Worm (Caenorhabditis elegans) whole organism, young adult: ENCODE measurements around the gene ZK1098.3.
A peak's percentile ranks its signal among the peaks of the same experiment; 100 is the strongest.

Experiments used
- B0035.1 ChIP-seq: sonication (generic microtip); optimal IDR thresholded peaks from 2 replicates; lab custom pipeline; 2016; ENCODE audit warnings: missing genetic modification characterization, mild to moderate bottlenecking, missing compliant biosample characterization, missing genotype, missing genetic modification reagents
- C17E4.6 ChIP-seq: fragments of 200-800 bp; sonication (Bioruptor generic); IDR thresholded peaks from 2 replicates; pipeline ENCODE4 v1.3.6; 2022; ENCODE audit warnings: missing genetic modification reagents, missing genetic modification characterization, missing compliant biosample characterization
- F10E7.11 ChIP-seq: sonication (generic microtip); optimal IDR thresholded peaks from 2 replicates; lab custom pipeline; 2017; ENCODE audit warnings: mild to moderate bottlenecking, missing genetic modification characterization, moderate library complexity, missing compliant biosample characterization
- F49E8.2 ChIP-seq: sonication (generic microtip); optimal IDR thresholded peaks from 3 replicates; lab custom pipeline; 2017; ENCODE audit warnings: missing genetic modification characterization, mild to moderate bottlenecking, missing compliant biosample characterization, antibody characterized with exemption, moderate library complexity; ENCODE audit not compliant: insufficient read depth
- bed-2 ChIP-seq: fragments of 200-800 bp; sonication (Bioruptor generic); IDR thresholded peaks from 2 replicates; pipeline ENCODE4 v1.3.6; 2022; ENCODE audit warnings: missing genetic modification reagents, missing genetic modification characterization, missing compliant biosample characterization
- ceh-27 ChIP-seq: fragments of 200-800 bp; sonication (Bioruptor generic); optimal IDR thresholded peaks from 2 replicates; lab custom pipeline; 2018; ENCODE audit warnings: mild to moderate bottlenecking, missing genetic modification characterization, moderate library complexity, missing compliant biosample characterization
- ceh-58 ChIP-seq: fragments of 200-800 bp; sonication (Bioruptor generic); IDR thresholded peaks from 2 replicates; pipeline ENCODE4 v1.3.6; 2022; ENCODE audit warnings: missing genetic modification characterization, missing compliant biosample characterization
- dox-1 ChIP-seq: fragments of 200-800 bp; sonication (Bioruptor generic); IDR thresholded peaks from 2 replicates; pipeline ENCODE4 v1.3.6; 2022; ENCODE audit warnings: missing genetic modification reagents, missing genetic modification characterization, missing compliant biosample characterization
- dpl-1 ChIP-seq: fragments of 150-350 bp; optimal IDR thresholded peaks from 2 replicates; lab custom pipeline; 2014; ENCODE audit warnings: missing biosample characterization, missing genetic modification reagents, missing genetic modification characterization
- efl-1 ChIP-seq: fragments of 150-350 bp; optimal IDR thresholded peaks from 2 replicates; lab custom pipeline; 2014; ENCODE audit warnings: missing biosample characterization, missing genetic modification reagents, missing genetic modification characterization
- egrh-3 ChIP-seq: fragments of 200-800 bp; sonication (Bioruptor generic); IDR thresholded peaks from 2 replicates; pipeline ENCODE4 v1.3.6; 2022; ENCODE audit warnings: missing genetic modification reagents, missing genetic modification characterization, missing compliant biosample characterization
- gei-17 ChIP-seq: fragments of 200-800 bp; sonication (Bioruptor generic); optimal IDR thresholded peaks from 2 replicates; lab custom pipeline; 2018; ENCODE audit warnings: mild to moderate bottlenecking, missing genetic modification characterization, missing compliant biosample characterization
- him-1 ChIP-seq: sonication (generic microtip); optimal IDR thresholded peaks from 2 replicates; lab custom pipeline; 2016; ENCODE audit warnings: missing genotype, missing genetic modification reagents, missing genetic modification characterization, missing compliant biosample characterization
- hrde-1 ChIP-seq: sonication (generic microtip); optimal IDR thresholded peaks from 2 replicates; lab custom pipeline; 2016; ENCODE audit warnings: missing genetic modification characterization, mild to moderate bottlenecking, missing compliant biosample characterization, moderate library complexity, missing genotype, missing genetic modification reagents, borderline replicate concordance
- let-607 ChIP-seq, 2 experiments: fragments of 200-800 bp in 1 of 2; sonication (Bioruptor generic) in 1 of 2; sonication (generic microtip) in 1 of 2; optimal IDR thresholded peaks; 2 replicates each; lab custom pipeline; 2016 to 2018; ENCODE audit warnings: mild to moderate bottlenecking in 2 of 2, missing compliant biosample characterization in 2 of 2, missing genetic modification characterization in 2 of 2, moderate library complexity in 2 of 2, missing genotype in 1 of 2
- lin-26 ChIP-seq: fragments of 200-800 bp; sonication (Bioruptor generic); IDR thresholded peaks from 2 replicates; pipeline ENCODE4 v1.3.6; 2022; ENCODE audit warnings: missing genetic modification reagents, missing genetic modification characterization, missing compliant biosample characterization
- lin-35 ChIP-seq, 3 experiments: fragments of 150-350 bp in 2 of 3; sonication (generic microtip) in 1 of 3; optimal IDR thresholded peaks; 2 replicates each; lab custom pipeline; 2014 to 2018; ENCODE audit warnings: missing biosample characterization in 3 of 3, missing genetic modification characterization in 3 of 3, missing genetic modification reagents in 3 of 3
- lin-40 ChIP-seq: sonication (generic microtip); optimal IDR thresholded peaks from 2 replicates; lab custom pipeline; 2016; ENCODE audit warnings: missing genetic modification characterization, mild to moderate bottlenecking, missing compliant biosample characterization, missing genotype, missing genetic modification reagents
- lin-54 ChIP-seq: fragments of 200-800 bp; sonication (Bioruptor generic); optimal IDR thresholded peaks from 2 replicates; lab custom pipeline; 2018; ENCODE audit warnings: mild to moderate bottlenecking, missing genetic modification characterization, missing compliant biosample characterization
- lsl-1 ChIP-seq: fragments of 200-800 bp; sonication (Bioruptor generic); optimal IDR thresholded peaks from 2 replicates; lab custom pipeline; 2018; ENCODE audit warnings: mild to moderate bottlenecking, missing genetic modification characterization, moderate library complexity, missing compliant biosample characterization
- lsy-27 ChIP-seq: sonication (generic microtip); optimal IDR thresholded peaks from 2 replicates; lab custom pipeline; 2017; ENCODE audit warnings: missing genetic modification characterization, mild to moderate bottlenecking, missing compliant biosample characterization, antibody characterized with exemption, missing genotype, borderline replicate concordance; ENCODE audit not compliant: insufficient read depth
- madf-6 ChIP-seq: fragments of 200-800 bp; sonication (Bioruptor generic); IDR thresholded peaks from 2 replicates; pipeline ENCODE4 v1.3.6; 2022; ENCODE audit warnings: missing genetic modification reagents, missing genetic modification characterization, missing compliant biosample characterization
- madf-8 ChIP-seq: fragments of 200-800 bp; sonication (Bioruptor generic); conservative IDR thresholded peaks from 2 replicates; pipeline ENCODE4 v1.3.6; 2022; ENCODE audit warnings: missing genetic modification reagents, missing genetic modification characterization, missing compliant biosample characterization
- mcd-1 ChIP-seq: fragments of 200-800 bp; sonication (Bioruptor generic); IDR thresholded peaks from 2 replicates; pipeline ENCODE4 v1.3.6; 2022; ENCODE audit warnings: missing genetic modification reagents, missing genetic modification characterization, missing compliant biosample characterization
- mes-4 ChIP-seq: sonication (generic microtip); optimal IDR thresholded peaks from 2 replicates; lab custom pipeline; 2016; ENCODE audit warnings: missing genotype, missing genetic modification characterization, missing compliant biosample characterization
- nfya-1 ChIP-seq: sonication (generic microtip); optimal IDR thresholded peaks from 2 replicates; lab custom pipeline; 2017; ENCODE audit warnings: antibody characterized with exemption, missing compliant biosample characterization, missing genetic modification characterization, borderline replicate concordance; ENCODE audit not compliant: insufficient read depth
- nfya-2 ChIP-seq: fragments of 200-800 bp; sonication (Bioruptor generic); IDR thresholded peaks from 2 replicates; pipeline ENCODE4 v1.3.6; 2022; ENCODE audit warnings: missing genetic modification reagents, missing genetic modification characterization, missing compliant biosample characterization
- nhr-179 ChIP-seq: sonication (generic microtip); optimal IDR thresholded peaks from 2 replicates; lab custom pipeline; 2016; ENCODE audit warnings: mild to moderate bottlenecking, missing genetic modification characterization, missing compliant biosample characterization
- nhr-80 ChIP-seq: sonication (generic microtip); optimal IDR thresholded peaks from 2 replicates; lab custom pipeline; 2016; ENCODE audit warnings: missing genetic modification characterization, missing compliant biosample characterization
- pbrm-1 ChIP-seq: fragments of 200-800 bp; sonication (Bioruptor generic); IDR thresholded peaks from 2 replicates; pipeline ENCODE4 v1.3.6; 2022; ENCODE audit warnings: missing genetic modification reagents, missing genetic modification characterization, missing compliant biosample characterization
- snpc-3.4 ChIP-seq: sonication (generic microtip); optimal IDR thresholded peaks from 2 replicates; lab custom pipeline; 2017; ENCODE audit warnings: missing genetic modification characterization, mild to moderate bottlenecking, missing compliant biosample characterization, antibody characterized with exemption, moderate library complexity, missing genotype, missing genetic modification reagents
- zfh-2 ChIP-seq: fragments of 200-800 bp; sonication (Bioruptor generic); conservative IDR thresholded peaks from 2 replicates; pipeline ENCODE4 v1.3.6; 2022; ENCODE audit warnings: missing genetic modification reagents, missing genetic modification characterization, missing compliant biosample characterization

The ZK1098.3 gene

DNA sequence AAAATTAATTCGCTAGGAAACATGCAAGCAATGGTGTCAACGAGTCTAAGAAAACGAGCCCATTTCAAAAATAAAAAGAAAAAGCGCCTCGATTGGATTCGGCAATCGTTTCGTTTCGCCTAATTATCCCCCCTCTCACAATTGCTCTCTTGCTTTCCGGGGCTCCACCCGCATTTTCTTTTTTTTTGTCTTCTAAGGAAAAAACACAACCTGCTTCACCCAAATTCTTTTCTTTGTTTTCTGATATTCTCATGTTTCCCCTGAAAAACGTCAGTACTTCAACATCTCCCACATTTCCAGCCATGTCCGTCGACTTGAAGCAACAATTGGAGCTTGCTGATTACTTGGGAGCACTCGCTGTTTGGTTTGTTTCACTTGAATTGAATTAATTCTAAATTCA is 50.1 kb downstream of the ZK1098.3 start, which contains the start of gene nlp-36:
Gene nlp-36, plus strand, starts transcription at position 301 of the 400 bp plus-strand sequence.
- TF ChIP-seq him-1 = peak; percentile 9
- no peak for TF ChIP-seq lin-54 (GFP tag; lab: Kevin White, UChicago)

DNA sequence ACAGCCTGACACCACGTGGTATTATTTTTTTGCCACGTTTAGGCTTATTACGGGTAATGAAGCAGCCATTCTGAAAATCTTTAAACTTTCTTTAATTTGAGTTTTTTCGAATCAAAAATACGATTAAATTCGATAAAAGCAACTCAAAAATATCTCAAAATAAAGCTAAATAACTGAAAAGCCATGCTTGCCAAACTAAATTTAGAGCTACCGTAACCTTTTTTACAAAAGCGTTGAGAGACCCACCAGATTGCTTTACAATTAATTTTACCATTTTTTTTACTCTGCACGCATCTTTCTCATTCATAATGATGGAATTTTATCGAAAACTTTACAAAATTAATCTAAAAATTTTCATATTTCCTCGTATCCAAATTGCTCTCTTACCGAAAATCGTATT is 50.5 kb downstream of the ZK1098.3 start:
- TF ChIP-seq madf-6 (GFP tag; lab: Robert Waterston, UW) (no peak), mes-4 (tag; lab: Kevin White, UChicago) (no peak), lsy-27 (no peak), dpl-1 (no peak), B0035.1 (no peak), hrde-1 (tag; lab: Kevin White, UChicago) (no peak), nhr-179 (no peak), F49E8.2 (tag; lab: Kevin White, UChicago) (no peak), snpc-3.4 (tag; lab: Kevin White, UChicago) (no peak), pbrm-1 (no peak), let-607 (tag; optimal IDR thresholded peaks at IDR 0.05; lab: Kevin White, UChicago) (no peak), C17E4.6 (GFP tag; lab: Robert Waterston, UW) (no peak), zfh-2 (GFP tag; lab: Robert Waterston, UW) (no peak), lin-40 (tag; lab: Kevin White, UChicago) (no peak), lsl-1 (peak; percentile 70), dox-1 (GFP tag; lab: Robert Waterston, UW) (no peak), egrh-3 (GFP tag; lab: Robert Waterston, UW) (no peak), madf-8 (GFP tag; lab: Robert Waterston, UW) (peak; percentile 73)

DNA sequence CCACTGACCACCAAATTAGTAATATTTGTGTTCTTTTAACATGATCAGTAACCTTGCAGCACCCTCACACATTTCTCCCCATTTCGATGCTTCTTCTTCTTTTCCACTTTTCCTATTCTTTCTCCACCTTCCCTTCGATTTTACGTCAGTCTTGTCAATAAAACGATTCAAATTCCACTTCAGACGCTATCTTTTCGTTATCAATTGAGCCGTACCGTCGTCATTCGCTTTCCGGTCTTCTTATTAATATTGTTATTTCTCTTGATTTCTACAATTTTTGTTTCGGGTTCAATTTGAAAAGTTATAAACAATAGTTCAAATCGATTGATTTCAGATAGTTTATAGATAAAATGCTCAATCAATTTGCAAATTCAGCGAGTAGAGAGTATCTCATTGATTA is 51.1 kb downstream of the ZK1098.3 start:
- TF ChIP-seq nhr-80 (tag; lab: Kevin White, UChicago) = peak; percentile 55
- no peak for TF ChIP-seq F10E7.11

DNA sequence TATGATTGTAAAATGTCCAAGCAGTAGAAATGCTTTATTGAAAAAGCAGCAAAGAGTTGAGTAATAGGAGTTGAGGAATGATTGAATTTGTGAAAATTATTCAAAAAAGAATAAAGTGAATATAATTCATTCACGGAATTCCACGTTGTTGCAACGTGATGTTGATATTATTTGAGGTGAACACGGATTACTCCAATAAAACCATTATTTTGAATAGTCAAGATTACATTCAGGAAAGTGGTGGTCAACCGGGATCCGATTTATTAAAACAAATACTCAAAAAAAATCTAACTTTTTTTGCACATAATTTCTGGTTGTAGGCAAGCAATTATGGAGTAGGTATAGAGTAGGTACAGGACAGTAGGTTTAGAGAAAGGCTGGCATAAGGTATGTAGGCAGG is 53.1 kb downstream of the ZK1098.3 start, which contains the start of gene bre-3:
Gene bre-3, minus strand, starts transcription at position 101 of the 400 bp plus-strand sequence.
- no peak for TF ChIP-seq nfya-2
- no peak for TF ChIP-seq lin-26 (GFP tag; lab: Robert Waterston, UW)
- no peak for TF ChIP-seq nhr-80 (tag; lab: Kevin White, UChicago)
- TF ChIP-seq efl-1 (GFP tag; lab: Kevin White, UChicago) = no peak
- TF ChIP-seq ceh-58 (GFP tag; lab: Robert Waterston, UW) = no peak
- TF ChIP-seq nfya-1 (tag; lab: Kevin White, UChicago) = no peak

DNA sequence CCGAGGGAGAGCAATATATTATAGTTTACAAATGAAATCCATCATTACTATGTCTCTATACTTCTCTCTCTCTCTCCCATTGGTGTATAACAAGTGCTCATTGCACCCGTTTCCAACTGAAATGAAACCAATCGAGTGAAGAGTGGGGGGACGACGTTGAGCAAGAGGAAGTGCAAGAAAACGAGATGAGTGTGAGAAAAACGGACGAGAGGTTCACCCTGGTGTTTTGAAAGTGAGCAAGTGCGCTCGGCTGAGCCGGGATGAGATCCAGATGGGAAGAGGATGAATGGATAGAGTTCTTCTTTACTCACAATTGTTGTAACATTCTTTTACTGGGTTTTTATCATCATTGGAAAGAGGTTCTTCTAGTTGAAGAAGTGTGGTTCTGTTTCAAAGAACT is 54.8 kb downstream of the ZK1098.3 start:
- TF ChIP-seq bed-2 = no peak
- peak in 1 of 3 experiments; percentile 19 for TF ChIP-seq lin-35 (GFP tag; optimal IDR thresholded peaks at IDR 0.05; lab: Kevin White, UChicago)
- 0 out of 2 replicates have a peak, but pooled peaks have one; percentile 25 for TF ChIP-seq mcd-1 (GFP tag; lab: Robert Waterston, UW)
- TF ChIP-seq ceh-27 (GFP tag; lab: Kevin White, UChicago) = peak; percentile 20
- no peak for TF ChIP-seq gei-17 (GFP tag; lab: Kevin White, UChicago)
- TF ChIP-seq efl-1 (GFP tag; lab: Kevin White, UChicago) = no peak
